Worm (Caenorhabditis elegans) whole organism, L1 larva: ENCODE data around the gene cpt-3.

Experiments used
- egl-27 ChIP-seq, 2 experiments: fragments of 150-350 bp in 1 of 2; sonication (generic microtip); optimal IDR thresholded peaks; 3 replicates each; lab custom pipeline; 2017 to 2018; ENCODE audit warnings: missing biosample characterization in 2 of 2, missing genetic modification characterization in 2 of 2, missing genetic modification reagents in 2 of 2
- ets-5 ChIP-seq: fragments of 200-800 bp; sonication (Bioruptor generic); IDR thresholded peaks from 2 replicates; pipeline ENCODE4 v1.3.6; 2022; ENCODE audit warnings: missing genetic modification characterization, missing compliant biosample characterization
- nhr-77 ChIP-seq: fragments of 150-350 bp; optimal IDR thresholded peaks from 2 replicates; lab custom pipeline; 2014; ENCODE audit warnings: missing biosample characterization, missing genetic modification characterization

ce11 chrIII:2054084-2054483 lies 28.5 kb upstream of the cpt-3 start, which contains the start of gene M01E10.3:
- TF ChIP-seq nhr-77 (tag; lab: Kevin White, UChicago): no peak
- no peak for TF ChIP-seq ets-5 (GFP tag; lab: Robert Waterston, UW)
- TF ChIP-seq egl-27 (tag; optimal IDR thresholded peaks at IDR 0.05; lab: Kevin White, UChicago): no peak
